Fruit fly (Drosophila melanogaster) whole organism, embryonic: ENCODE data around the gene CG13482.

Source experiments
- Aef1 ChIP-seq: fragments of 200-800 bp; sonication (Bioruptor generic); IDR thresholded peaks from 3 replicates; pipeline ENCODE4 v1.3.6; 2022; ENCODE audit warnings: missing biosample characterization, missing genetic modification characterization
- CG10147 ChIP-seq: fragments of 200-800 bp; sonication (Bioruptor generic); optimal IDR thresholded peaks from 2 replicates; lab custom pipeline; 2019; ENCODE audit warnings: missing biosample characterization, mild to moderate bottlenecking, missing genetic modification characterization, moderate library complexity
- CG10274 ChIP-seq: fragments of 200-800 bp; sonication (Bioruptor generic); optimal IDR thresholded peaks from 3 replicates; lab custom pipeline; 2017; ENCODE audit warnings: missing biosample characterization, mild to moderate bottlenecking, missing genetic modification characterization
- CG10366 ChIP-seq: fragments of 200-800 bp; sonication (Bioruptor generic); IDR thresholded peaks from 2 replicates; pipeline ENCODE4 v1.3.6; 2022; ENCODE audit warnings: missing biosample characterization, missing genetic modification characterization
- CG11723 ChIP-seq: fragments of 200-800 bp; sonication (Bioruptor generic); optimal IDR thresholded peaks from 2 replicates; lab custom pipeline; 2017; ENCODE audit warnings: missing biosample characterization, mild to moderate bottlenecking, missing genetic modification characterization
- CG12391 ChIP-seq: fragments of 200-800 bp; sonication (Bioruptor generic); optimal IDR thresholded peaks from 3 replicates; lab custom pipeline; 2018; ENCODE audit warnings: missing biosample characterization, mild to moderate bottlenecking, missing genetic modification characterization, moderate library complexity
- CG12659 ChIP-seq: fragments of 200-800 bp; sonication (Bioruptor generic); optimal IDR thresholded peaks from 3 replicates; lab custom pipeline; 2017; ENCODE audit warnings: mild to moderate bottlenecking, missing biosample characterization, missing genetic modification reagents, missing genetic modification characterization
- CG14014 ChIP-seq: fragments of 200-800 bp; sonication (Bioruptor generic); IDR thresholded peaks from 2 replicates; pipeline ENCODE4 v1.3.6; 2022; ENCODE audit warnings: missing biosample characterization, missing genetic modification characterization
- CG17385 ChIP-seq: fragments of 200-800 bp; sonication (Bioruptor generic); optimal IDR thresholded peaks from 3 replicates; lab custom pipeline; 2018; ENCODE audit warnings: missing biosample characterization, mild to moderate bottlenecking, missing genetic modification characterization
- CG1792 ChIP-seq: fragments of 200-800 bp; sonication (Bioruptor generic); optimal IDR thresholded peaks from 2 replicates; lab custom pipeline; 2016; ENCODE audit warnings: missing biosample characterization, missing genetic modification characterization
- CG18764 ChIP-seq: fragments of 200-800 bp; sonication (Bioruptor generic); optimal IDR thresholded peaks from 3 replicates; lab custom pipeline; 2016; ENCODE audit warnings: missing biosample characterization, missing genetic modification characterization
- CG2199 ChIP-seq: fragments of 200-800 bp; sonication (Bioruptor generic); IDR thresholded peaks from 3 replicates; pipeline ENCODE4 v1.3.6; 2022; ENCODE audit warnings: missing biosample characterization, missing genetic modification characterization
- CG2889 ChIP-seq: fragments of 200-800 bp; sonication (Bioruptor generic); IDR thresholded peaks from 3 replicates; pipeline ENCODE4 v1.3.6; 2022; ENCODE audit warnings: missing biosample characterization, missing genetic modification characterization
- CG3163 ChIP-seq: fragments of 200-800 bp; sonication (Bioruptor generic); optimal IDR thresholded peaks from 3 replicates; lab custom pipeline; 2016; ENCODE audit warnings: missing biosample characterization, missing genetic modification characterization
- CG7963 ChIP-seq: fragments of 200-800 bp; sonication (Bioruptor generic); IDR thresholded peaks from 3 replicates; pipeline ENCODE4 v1.3.6; 2022; ENCODE audit warnings: missing biosample characterization, missing genetic modification characterization; ENCODE audit not compliant: partially characterized antibody
- CG8765 ChIP-seq: fragments of 200-800 bp; sonication (Bioruptor generic); IDR thresholded peaks from 2 replicates; pipeline ENCODE4 v1.3.6; 2022; ENCODE audit warnings: missing biosample characterization, missing genetic modification characterization
- CG8944 ChIP-seq: fragments of 200-800 bp; sonication (Bioruptor generic); optimal IDR thresholded peaks from 3 replicates; lab custom pipeline; 2016; ENCODE audit warnings: missing biosample characterization, missing genetic modification characterization
- CG9727 ChIP-seq: fragments of 200-800 bp; sonication (Bioruptor generic); optimal IDR thresholded peaks from 3 replicates; lab custom pipeline; 2017; ENCODE audit warnings: missing biosample characterization, mild to moderate bottlenecking, missing genetic modification characterization
- CG9817 ChIP-seq: fragments of 200-800 bp; sonication (Bioruptor generic); optimal IDR thresholded peaks from 2 replicates; lab custom pipeline; 2018; ENCODE audit warnings: missing biosample characterization, mild to moderate bottlenecking, missing genetic modification characterization, moderate library complexity
- CHES-1-like ChIP-seq: fragments of 200-800 bp; sonication (Bioruptor generic); optimal IDR thresholded peaks from 2 replicates; lab custom pipeline; 2016; ENCODE audit warnings: missing biosample characterization, missing genetic modification characterization
- D19B ChIP-seq: fragments of 200-800 bp; sonication (Bioruptor generic); optimal IDR thresholded peaks from 2 replicates; lab custom pipeline; 2017; ENCODE audit warnings: missing biosample characterization, mild to moderate bottlenecking, missing genetic modification characterization
- E2f1 ChIP-seq: fragments of 200-800 bp; sonication (Bioruptor generic); IDR thresholded peaks from 2 replicates; pipeline ENCODE4 v1.3.6; 2022; ENCODE audit warnings: missing biosample characterization, missing genetic modification characterization
- ERR ChIP-seq: fragments of 200-800 bp; sonication (Bioruptor generic); optimal IDR thresholded peaks from 2 replicates; lab custom pipeline; 2016; ENCODE audit warnings: missing biosample characterization, missing genetic modification characterization
- Fer1 ChIP-seq: fragments of 200-800 bp; sonication (Bioruptor generic); optimal IDR thresholded peaks from 2 replicates; lab custom pipeline; 2017; ENCODE audit warnings: missing biosample characterization, mild to moderate bottlenecking, missing genetic modification characterization
- HLH3B ChIP-seq: fragments of 200-800 bp; sonication (Bioruptor generic); IDR thresholded peaks from 2 replicates; pipeline ENCODE4 v1.3.6; 2022; ENCODE audit warnings: missing biosample characterization, missing genetic modification characterization
- Hr3 ChIP-seq: fragments of 200-800 bp; sonication (Bioruptor generic); optimal IDR thresholded peaks from 3 replicates; lab custom pipeline; 2016; ENCODE audit warnings: missing biosample characterization, missing genetic modification characterization
- MESR4 ChIP-seq: fragments of 200-800 bp; sonication (Bioruptor generic); optimal IDR thresholded peaks from 2 replicates; lab custom pipeline; 2018; ENCODE audit warnings: missing biosample characterization, mild to moderate bottlenecking, missing genetic modification characterization, moderate library complexity
- MTF-1 ChIP-seq: fragments of 200-800 bp; sonication (Bioruptor generic); optimal IDR thresholded peaks from 2 replicates; lab custom pipeline; 2018; ENCODE audit warnings: missing biosample characterization, mild to moderate bottlenecking, missing genetic modification characterization, borderline replicate concordance
- NFAT ChIP-seq: fragments of 200-800 bp; sonication (Bioruptor generic); IDR thresholded peaks from 2 replicates; pipeline ENCODE4 v1.3.6; 2022; ENCODE audit warnings: missing biosample characterization, missing genetic modification characterization
- PHDP ChIP-seq: fragments of 200-800 bp; sonication (Bioruptor generic); optimal IDR thresholded peaks from 3 replicates; lab custom pipeline; 2018; ENCODE audit warnings: missing biosample characterization, mild to moderate bottlenecking, missing genetic modification characterization, moderate library complexity
- Trl ChIP-seq, 3 experiments: fragments of >200 bp in 2 of 3; fragments of 200-800 bp in 1 of 3; sonication (Bioruptor generic) in 1 of 3; optimal IDR thresholded peaks; 2 replicates in 1 of 3; 3 replicates in 2 of 3; lab custom pipeline; 2016 to 2017; ENCODE audit warnings: missing biosample characterization in 1 of 3, missing genetic modification characterization in 1 of 3
- Vsx1 ChIP-seq: fragments of 200-800 bp; sonication (Bioruptor generic); optimal IDR thresholded peaks from 2 replicates; lab custom pipeline; 2017; ENCODE audit warnings: missing biosample characterization, mild to moderate bottlenecking, missing genetic modification characterization, missing genetic modification reagents
- abd-A ChIP-seq: fragments of 200-800 bp; sonication (Bioruptor generic); optimal IDR thresholded peaks from 3 replicates; lab custom pipeline; 2019; ENCODE audit warnings: missing biosample characterization, mild to moderate bottlenecking, missing genetic modification characterization, moderate library complexity
- ap ChIP-seq: fragments of 200-800 bp; sonication (Bioruptor generic); IDR thresholded peaks from 2 replicates; pipeline ENCODE4 v1.3.6; 2022; ENCODE audit warnings: missing biosample characterization, missing genetic modification characterization
- bigmax ChIP-seq: fragments of 200-800 bp; sonication (Bioruptor generic); optimal IDR thresholded peaks from 2 replicates; lab custom pipeline; 2018; ENCODE audit warnings: missing biosample characterization, mild to moderate bottlenecking, missing genetic modification characterization
- cwo ChIP-seq: fragments of 200-800 bp; sonication (Bioruptor generic); optimal IDR thresholded peaks from 3 replicates; lab custom pipeline; 2017; ENCODE audit warnings: missing biosample characterization, missing genetic modification characterization, mild to moderate bottlenecking, moderate library complexity, missing genetic modification reagents
- disco-r ChIP-seq: fragments of 200-800 bp; sonication (Bioruptor generic); optimal IDR thresholded peaks from 2 replicates; lab custom pipeline; 2016; ENCODE audit warnings: missing biosample characterization, missing genetic modification characterization
- dmrt99B ChIP-seq: fragments of 200-800 bp; sonication (Bioruptor generic); optimal IDR thresholded peaks from 2 replicates; lab custom pipeline; 2018; ENCODE audit warnings: missing biosample characterization, mild to moderate bottlenecking, missing genetic modification characterization, moderate library complexity
- esg ChIP-seq: fragments of 200-800 bp; sonication (Bioruptor generic); conservative IDR thresholded peaks from 2 replicates; pipeline ENCODE4 v1.3.6; 2022; ENCODE audit warnings: missing biosample characterization, missing genetic modification characterization
- fd102C ChIP-seq: fragments of 200-800 bp; sonication (Bioruptor generic); optimal IDR thresholded peaks from 2 replicates; lab custom pipeline; 2018; ENCODE audit warnings: missing biosample characterization, mild to moderate bottlenecking, missing genetic modification characterization, moderate library complexity
- grau ChIP-seq: fragments of 200-800 bp; optimal IDR thresholded peaks from 3 replicates; lab custom pipeline; 2019; ENCODE audit warnings: missing biosample characterization, mild to moderate bottlenecking, missing genetic modification characterization, moderate library complexity
- h ChIP-seq: fragments of >200 bp; optimal IDR thresholded peaks from 2 replicates; lab custom pipeline; 2017
- odd ChIP-seq: fragments of 200-800 bp; sonication (Bioruptor generic); optimal IDR thresholded peaks from 2 replicates; lab custom pipeline; 2017; ENCODE audit warnings: missing biosample characterization, mild to moderate bottlenecking, missing genetic modification characterization
- phol ChIP-seq: fragments of 200-800 bp; sonication (Bioruptor generic); optimal IDR thresholded peaks from 3 replicates; lab custom pipeline; 2018; ENCODE audit warnings: missing biosample characterization, mild to moderate bottlenecking, missing genetic modification characterization, moderate library complexity
- prd ChIP-seq, 3 experiments: fragments of >200 bp in 2 of 3; fragments of 200-800 bp in 1 of 3; sonication (Bioruptor generic) in 1 of 3; optimal IDR thresholded peaks in 2 of 3; IDR thresholded peaks in 1 of 3; 2 replicates in 2 of 3; 3 replicates in 1 of 3; pipeline versions ENCODE4 v1.3.6 to Lab custom; 2017 to 2022; ENCODE audit warnings: missing biosample characterization in 1 of 3, missing genetic modification characterization in 1 of 3
- psq ChIP-seq: fragments of 200-800 bp; sonication (Bioruptor generic); optimal IDR thresholded peaks from 2 replicates; lab custom pipeline; 2017; ENCODE audit warnings: missing biosample characterization, missing genetic modification characterization
- pzg ChIP-seq: fragments of 200-800 bp; sonication (Bioruptor generic); optimal IDR thresholded peaks from 3 replicates; lab custom pipeline; 2018; ENCODE audit warnings: missing biosample characterization, mild to moderate bottlenecking, missing genetic modification characterization, moderate library complexity
- wor ChIP-seq: fragments of 200-800 bp; sonication (Bioruptor generic); IDR thresholded peaks from 2 replicates; pipeline ENCODE4 v1.3.6; 2022; ENCODE audit warnings: missing biosample characterization, missing genetic modification characterization
- zen2 ChIP-seq: fragments of 200-800 bp; sonication (Bioruptor generic); IDR thresholded peaks from 3 replicates; pipeline ENCODE4 v1.3.6; 2022; ENCODE audit warnings: missing biosample characterization, missing genetic modification characterization; ENCODE audit not compliant: partially characterized antibody

CG13482 gene

dm6 chr3L:14338886-14339285 is 9.7 kb downstream of the CG13482 start (continued):
- TF ChIP-seq phol (tag; lab: Kevin White, UChicago) (peak; percentile 71), fd102C (GFP tag; lab: Kevin White, UChicago) (peak; percentile 85), zen2 (GFP tag; lab: Robert Waterston, UW) (no peak), CG8944 (GFP tag; lab: Kevin White, UChicago) (peak; percentile 63), CG10147 (GFP tag; lab: Kevin White, UChicago) (peak; percentile 31), CG8765 (GFP tag; lab: Robert Waterston, UW) (peak; percentile 89), NFAT (GFP tag; lab: Robert Waterston, UW) (no peak; the same call in 1 of the 2 replicates), PHDP (tag; lab: Kevin White, UChicago) (peak; percentile 55), CG14014 (0 out of 2 replicates have a peak, but pooled peaks have one; percentile 27), D19B (GFP tag; lab: Kevin White, UChicago) (peak; percentile 8), E2f1 (peak; percentile 40; the same call in 1 of the 2 replicates), CG12391 (tag; lab: Kevin White, UChicago) (peak; percentile 59), bigmax (GFP tag; lab: Kevin White, UChicago) (no peak), ap (GFP tag; lab: Robert Waterston, UW) (peak; percentile 57), CG17385 (GFP tag; lab: Kevin White, UChicago) (peak; percentile 53), Aef1 (GFP tag; lab: Robert Waterston, UW) (peak; percentile 45; the same call in 2 of the 3 replicates), prd (optimal IDR thresholded peaks at IDR 0.05; lab: Kevin White, UChicago) (no peak), prd (GFP tag; IDR thresholded peaks at IDR 0.05; lab: Robert Waterston, UW) (peak; percentile 86), CG3163 (GFP tag; lab: Kevin White, UChicago) (peak; percentile 45), Trl (optimal IDR thresholded peaks at IDR 0.05; lab: Kevin White, UChicago) (no peak), Trl (GFP tag; optimal IDR thresholded peaks at IDR 0.05; lab: Kevin White, UChicago) (peak; percentile 87), CG7963 (GFP tag; lab: Robert Waterston, UW) (no peak), CG11723 (GFP tag; lab: Kevin White, UChicago) (peak; percentile 22), pzg (GFP tag; lab: Kevin White, UChicago) (no peak), Hr3 (peak; percentile 36), abd-A (no peak), wor (0 out of 2 replicates have a peak, but pooled peaks have one; percentile 23), esg (GFP tag; lab: Robert Waterston, UW) (0 out of 2 replicates have a peak, but pooled peaks have one; percentile 16), cwo (peak; percentile 24), psq (GFP tag; lab: Kevin White, UChicago) (no peak), MTF-1 (GFP tag; lab: Kevin White, UChicago) (peak; percentile 43), CG2199 (GFP tag; lab: Robert Waterston, UW) (no peak), CG9817 (peak; percentile 41), disco-r (GFP tag; lab: Kevin White, UChicago) (peak; percentile 69), h (lab: Kevin White, UChicago) (no peak), grau (peak; percentile 59), odd (no peak), CG1792 (peak; percentile 40), CG18764 (peak; percentile 45), CG10366 (GFP tag; lab: Robert Waterston, UW) (peak; percentile 59), CG2889 (GFP tag; lab: Robert Waterston, UW) (0 out of 3 replicates have a peak, but pooled peaks have one; percentile 8), Fer1 (GFP tag; lab: Kevin White, UChicago) (peak; percentile 40), CG9727 (GFP tag; lab: Kevin White, UChicago) (peak; percentile 73), dmrt99B (peak; percentile 66), CHES-1-like (GFP tag; lab: Kevin White, UChicago) (peak; percentile 57), ERR (GFP tag; lab: Kevin White, UChicago) (peak; percentile 38), Vsx1 (no peak), HLH3B (GFP tag; lab: Robert Waterston, UW) (peak; percentile 57), CG10274 (GFP tag; lab: Kevin White, UChicago) (peak; percentile 42), MESR4 (GFP tag; lab: Kevin White, UChicago) (no peak), CG12659 (GFP tag; lab: Kevin White, UChicago) (peak; percentile 18)
